Worm (Caenorhabditis elegans): ENCODE results near the gene pgp-12.

- TF ChIP-seq flt-1 (GFP tag; IDR thresholded peaks at IDR 0.05): no peak
- TF ChIP-seq med-1 (GFP tag; optimal IDR thresholded peaks at IDR 0.05; ENCODE audit: insufficient read depth): no peak
- no peak for TF ChIP-seq ref-1 (GFP tag; conservative IDR thresholded peaks at IDR 0.05)
Observed at ce11 chrX:12687482-12687881, 44.1 kb upstream of the pgp-12 start.
